Worm (Caenorhabditis elegans): ENCODE results near the gene C12D8.20.
A peak's percentile ranks its signal among the peaks of the same experiment; 100 is the strongest.

Gene C12D8.20

ce11 chrV:10228360-10228759 lies 6.3 kb downstream of the C12D8.20 start, which contains the start of gene fipr-4:
TSS of gene fipr-4 (minus strand) at chrV:10228460.
- TF ChIP-seq nhr-84 (tag; optimal IDR thresholded peaks at IDR 0.05) (no peak), fos-1 (tag; optimal IDR thresholded peaks at IDR 0.05) (no peak), pax-3 (tag; optimal IDR thresholded peaks at IDR 0.05) (no peak), hpl-2 (GFP tag; optimal IDR thresholded peaks at IDR 0.05) (no peak), ceh-88 (GFP tag; IDR thresholded peaks at IDR 0.05) (no peak), hlh-17 (GFP tag; optimal IDR thresholded peaks at IDR 0.05; ENCODE audit: borderline replicate concordance) (no peak), skn-1 (tag; optimal IDR thresholded peaks at IDR 0.05) (no peak), aly-2 (tag; optimal IDR thresholded peaks at IDR 0.05) (no peak)

- no peak for TF ChIP-seq ets-5 (GFP tag; IDR thresholded peaks at IDR 0.05)
- TF ChIP-seq C34B4.2 (tag; optimal IDR thresholded peaks at IDR 0.05): no peak
- TF ChIP-seq dsc-1 (tag; optimal IDR thresholded peaks at IDR 0.05): peak; percentile 61
- no peak for TF ChIP-seq tlp-1 (tag; optimal IDR thresholded peaks at IDR 0.05)
- no peak for TF ChIP-seq nhr-11 (tag; optimal IDR thresholded peaks at IDR 0.05)
- TF ChIP-seq aly-2 (tag; optimal IDR thresholded peaks at IDR 0.05): no peak
- TF ChIP-seq mdl-1 (tag; optimal IDR thresholded peaks at IDR 0.05): no peak
Measured at ce11 chrV:10229222-10229879, 7.2 kb downstream of the C12D8.20 start, which contains the start of the genes pyt-1 and fipr-7. TSS of gene pyt-1 (minus strand) at chrV:10229322. TSS of gene fipr-7 (plus strand) at chrV:10229829.

- no peak for TF ChIP-seq ces-1 (GFP tag; optimal IDR thresholded peaks at IDR 0.05)
- TF ChIP-seq vab-15 (tag; optimal IDR thresholded peaks at IDR 0.05): no peak
- no peak for TF ChIP-seq egl-13 (tag; optimal IDR thresholded peaks at IDR 0.05)
- no peak for TF ChIP-seq nhr-237 (tag; optimal IDR thresholded peaks at IDR 0.05)
- TF ChIP-seq nhr-20 (tag; optimal IDR thresholded peaks at IDR 0.05): no peak
- no peak for TF ChIP-seq hlh-4 (tag; optimal IDR thresholded peaks at IDR 0.05)
- TF ChIP-seq nhr-76 (tag; optimal IDR thresholded peaks at IDR 0.05): no peak
- TF ChIP-seq lin-14 (GFP tag; optimal IDR thresholded peaks at IDR 0.05): no peak
Measured at ce11 chrV:10230932-10231331, 8.8 kb downstream of the C12D8.20 start, which contains the start of gene fipr-6. TSS of gene fipr-6 (plus strand) at chrV:10231232.

- TF ChIP-seq zip-4 (GFP tag; optimal IDR thresholded peaks at IDR 0.05) (no peak), nhr-20 (tag; optimal IDR thresholded peaks at IDR 0.05) (no peak), fkh-8 (tag; optimal IDR thresholded peaks at IDR 0.05) (peak; percentile 41), nhr-71 (tag; optimal IDR thresholded peaks at IDR 0.05) (peak; percentile 12), sox-4 (tag; optimal IDR thresholded peaks at IDR 0.05) (no peak), C34B4.2 (tag; optimal IDR thresholded peaks at IDR 0.05) (no peak), ceh-63 (GFP tag; optimal IDR thresholded peaks at IDR 0.05) (no peak), ceh-88 (GFP tag; IDR thresholded peaks at IDR 0.05) (no peak)
Measured at ce11 chrV:10233330-10233729, 11.2 kb downstream of the C12D8.20 start, which contains the start of gene str-182. TSS of gene str-182 (minus strand) at chrV:10233430.

DNA sequence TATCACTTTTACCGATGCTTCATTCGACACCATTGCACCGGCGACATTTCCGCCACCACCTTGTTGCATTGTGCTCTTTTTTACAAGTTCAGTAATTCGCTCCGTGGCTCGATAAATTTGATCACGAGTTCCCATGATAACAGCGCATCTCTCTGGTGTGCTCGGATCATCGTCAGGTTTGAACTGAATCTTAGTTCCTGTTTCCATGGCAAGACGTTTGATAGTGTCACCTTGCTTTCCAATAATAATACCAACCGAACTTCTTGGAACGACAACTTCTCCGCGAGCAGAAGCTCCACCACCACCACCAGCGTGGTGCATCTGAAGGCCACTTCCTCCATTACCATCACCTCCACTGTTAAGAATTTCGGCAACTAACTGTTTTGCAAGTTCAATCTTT lies 15.1 kb downstream of the C12D8.20 start:
- TF ChIP-seq skn-1 (tag; optimal IDR thresholded peaks at IDR 0.05) (no peak), mdl-1 (tag; optimal IDR thresholded peaks at IDR 0.05) (no peak), nhr-20 (tag; optimal IDR thresholded peaks at IDR 0.05) (no peak), ceh-82 (tag; optimal IDR thresholded peaks at IDR 0.05) (no peak)

DNA sequence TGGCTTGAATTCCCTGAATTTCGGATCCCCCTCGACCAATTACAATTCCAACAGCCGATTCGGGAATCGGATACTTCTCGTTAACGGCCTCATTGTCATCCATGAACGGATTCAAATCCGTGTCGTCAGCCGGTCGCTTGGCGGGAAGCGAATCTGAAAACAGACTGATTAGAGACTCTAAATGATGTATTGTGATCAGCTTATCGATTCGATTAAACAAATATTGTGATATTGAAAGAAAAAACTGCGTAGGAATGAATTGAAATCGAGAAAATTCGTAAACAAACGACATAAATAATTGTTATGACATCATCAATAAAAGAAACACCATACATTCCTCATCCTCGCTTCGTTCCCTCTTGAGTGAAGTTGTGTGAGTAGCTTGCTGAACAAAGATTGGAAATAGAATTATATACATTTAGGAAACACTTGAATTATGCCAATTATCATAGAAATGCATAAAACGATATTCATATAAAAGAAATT lies 15.9 kb downstream of the C12D8.20 start:
- TF ChIP-seq nhr-76 (tag; optimal IDR thresholded peaks at IDR 0.05) (no peak), fkh-8 (tag; optimal IDR thresholded peaks at IDR 0.05) (no peak), irx-1 (tag; optimal IDR thresholded peaks at IDR 0.05) (no peak), unc-62 (GFP tag; optimal IDR thresholded peaks at IDR 0.05) (no peak), snpc-4 (tag; optimal IDR thresholded peaks at IDR 0.05) (no peak), mab-9 (GFP tag; IDR thresholded peaks at IDR 0.05) (no peak), unc-86 (tag; optimal IDR thresholded peaks at IDR 0.05) (no peak), nhr-85 (tag) (peak; percentile 53), efl-1 (optimal IDR thresholded peaks at IDR 0.05) (no peak), efl-1 (GFP tag; optimal IDR thresholded peaks at IDR 0.05 in 1 of 2) (peak in 1 of 2 experiments; percentile 11), efl-3 (GFP tag; optimal IDR thresholded peaks at IDR 0.05) (no peak), sup-37 (GFP tag; optimal IDR thresholded peaks at IDR 0.05) (no peak), ama-1 (optimal IDR thresholded peaks at IDR 0.05) (no peak)
